Fruit fly (Drosophila melanogaster): ENCODE results near the gene Dcr-1.

Dcr-1 gene

DNA sequence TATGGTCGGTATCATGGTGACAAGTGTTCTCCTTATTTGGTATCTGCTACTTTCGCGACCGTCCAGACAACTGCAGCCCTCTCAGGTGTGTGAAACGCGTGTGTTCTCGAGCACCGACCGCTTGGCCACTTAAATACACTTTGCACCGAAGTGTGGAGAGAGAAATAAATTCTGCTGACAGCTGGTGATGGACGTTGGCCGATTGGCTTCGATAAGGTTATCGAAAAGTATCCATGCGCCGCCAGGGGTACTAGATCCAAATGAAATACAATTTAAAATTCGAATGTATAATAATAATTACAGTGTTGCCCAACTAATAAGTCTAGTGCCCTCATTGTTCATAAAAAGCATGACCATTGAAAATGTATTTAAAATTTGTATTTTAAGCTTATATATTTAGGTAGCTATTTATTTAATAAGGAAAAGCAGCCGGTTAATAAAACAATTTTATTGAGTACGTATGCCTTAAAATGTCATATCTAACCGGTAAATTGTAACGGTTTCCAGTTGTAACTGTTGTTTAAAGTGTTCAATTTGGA, 54.5 kb downstream of the Dcr-1 start, which contains the start of the genes Gclm and CG17625 (continued):
- TF ChIP-seq H2.0 (GFP tag; IDR thresholded peaks at IDR 0.05) (peak; percentile 28; the same call in 1 of the 2 replicates), Mes4 (GFP tag; optimal IDR thresholded peaks at IDR 0.05) (peak; percentile 3), CG17568 (GFP tag; optimal IDR thresholded peaks at IDR 0.05) (no peak), CG4404 (GFP tag; IDR thresholded peaks at IDR 0.05) (no peak), NfI (GFP tag; optimal IDR thresholded peaks at IDR 0.05) (peak; percentile 54), CG12391 (tag; optimal IDR thresholded peaks at IDR 0.05) (peak; percentile 78), cad (GFP tag; optimal IDR thresholded peaks at IDR 0.05) (no peak), tna (GFP tag; IDR thresholded peaks at IDR 0.05; ENCODE audit: partially characterized antibody) (peak; percentile 38), CG11560 (tag; IDR thresholded peaks at IDR 0.05) (0 out of 3 replicates have a peak, but pooled peaks have one; percentile 36), Oaz (GFP tag; IDR thresholded peaks at IDR 0.05) (peak; percentile 35; the same call in 1 of the 2 replicates), btn (GFP tag; optimal IDR thresholded peaks at IDR 0.05) (no peak), Kr (GFP tag; optimal IDR thresholded peaks at IDR 0.05) (no peak), knrl (GFP tag; IDR thresholded peaks at IDR 0.05; ENCODE audit: partially characterized antibody) (peak; percentile 79), Deaf1 (tag; optimal IDR thresholded peaks at IDR 0.05) (peak; percentile 46), CG10654 (GFP tag; optimal IDR thresholded peaks at IDR 0.05) (peak; percentile 22), ham (GFP tag; IDR thresholded peaks at IDR 0.05) (no peak), ase (GFP tag; IDR thresholded peaks at IDR 0.05) (peak; percentile 33; the same call in 1 of the 3 replicates), CG30020 (tag; optimal IDR thresholded peaks at IDR 0.05) (peak; percentile 51), MTF-1 (GFP tag; optimal IDR thresholded peaks at IDR 0.05; ENCODE audit: borderline replicate concordance) (peak; percentile 7), danr (GFP tag; IDR thresholded peaks at IDR 0.05) (no peak), so (GFP tag; IDR thresholded peaks at IDR 0.05) (0 out of 3 replicates have a peak, but pooled peaks have one; percentile 32), Dp (GFP tag; optimal IDR thresholded peaks at IDR 0.05) (peak; percentile 72), ab (GFP tag; optimal IDR thresholded peaks at IDR 0.05) (no peak), CG5245 (GFP tag; optimal IDR thresholded peaks at IDR 0.05) (no peak), CTCF (GFP tag; optimal IDR thresholded peaks at IDR 0.05) (peak; percentile 32), sens (GFP tag) (peak; percentile 92), CG17186 (GFP tag; optimal IDR thresholded peaks at IDR 0.05) (peak; percentile 34), CG1529 (GFP tag; optimal IDR thresholded peaks at IDR 0.05) (no peak), fd102C (GFP tag; optimal IDR thresholded peaks at IDR 0.05) (no peak), Fer3 (tag; optimal IDR thresholded peaks at IDR 0.05) (peak; percentile 52), toy (GFP tag; IDR thresholded peaks at IDR 0.05) (0 out of 2 replicates have a peak, but pooled peaks have one; percentile 10), D (optimal IDR thresholded peaks at IDR 0.05) (no peak), D (GFP tag; optimal IDR thresholded peaks at IDR 0.05) (no peak), prd (optimal IDR thresholded peaks at IDR 0.05) (no peak), prd (GFP tag; IDR thresholded peaks at IDR 0.05) (peak; percentile 67), CG6254 (GFP tag; optimal IDR thresholded peaks at IDR 0.05) (peak; percentile 31), CG34422 (GFP tag; IDR thresholded peaks at IDR 0.05) (peak; percentile 74), cato (GFP tag; optimal IDR thresholded peaks at IDR 0.05; ENCODE audit: borderline replicate concordance) (no peak), nerfin-1 (tag; optimal IDR thresholded peaks at IDR 0.05) (peak; percentile 37), jumu (GFP tag; optimal IDR thresholded peaks at IDR 0.05) (peak; percentile 3), Awh (GFP tag; IDR thresholded peaks at IDR 0.05) (peak; percentile 41; the same call in 1 of the 2 replicates), CG6689 (GFP tag; IDR thresholded peaks at IDR 0.05) (peak; percentile 60; the same call in 1 of the 2 replicates), CG6791 (GFP tag; IDR thresholded peaks at IDR 0.05; ENCODE audit: partially characterized antibody) (peak; percentile 76), shn (GFP tag; optimal IDR thresholded peaks at IDR 0.05) (peak; percentile 11), CG8359 (GFP tag; optimal IDR thresholded peaks at IDR 0.05; ENCODE audit: borderline replicate concordance) (no peak), CG1024 (GFP tag; IDR thresholded peaks at IDR 0.05) (peak; percentile 35; the same call in 1 of the 2 replicates), unc-4 (GFP tag; IDR thresholded peaks at IDR 0.05; ENCODE audit: partially characterized antibody) (peak; percentile 75), seq (GFP tag; IDR thresholded peaks at IDR 0.05) (no peak), CG32532 (GFP tag; IDR thresholded peaks at IDR 0.05) (peak; percentile 66), sisA (GFP tag; IDR thresholded peaks at IDR 0.05) (peak; percentile 22; the same call in 1 of the 2 replicates), gsb-n (tag; optimal IDR thresholded peaks at IDR 0.05) (peak; percentile 42)
